Worm (Caenorhabditis elegans): ENCODE data around the gene abts-3.

ce11 chrII:6179531-6179930 lies 46.8 kb downstream of the abts-3 start, which contains the start of gene F40H3.1:
- no peak for TF ChIP-seq ref-1 (GFP tag; conservative IDR thresholded peaks at IDR 0.05)
- no peak for TF ChIP-seq ztf-23 (GFP tag; IDR thresholded peaks at IDR 0.05)
- no peak for TF ChIP-seq ztf-29 (GFP tag; IDR thresholded peaks at IDR 0.05)
- no peak for TF ChIP-seq cog-1 (tag; optimal IDR thresholded peaks at IDR 0.05)
- no peak for TF ChIP-seq tab-1 (GFP tag; IDR thresholded peaks at IDR 0.05)
- TF ChIP-seq flt-1 (GFP tag; IDR thresholded peaks at IDR 0.05), result no peak
